Worm (Caenorhabditis elegans) whole organism, L4 larva: ENCODE data around the gene K09F5.4.
A peak's percentile ranks its signal among the peaks of the same experiment; 100 is the strongest.

Experiments
- D1046.2 ChIP-seq: fragments of 200-800 bp; sonication (Bioruptor generic); IDR thresholded peaks from 2 replicates; pipeline ENCODE4 v1.3.6; 2022; ENCODE audit warnings: missing genetic modification characterization, missing compliant biosample characterization
- F10B5.3 ChIP-seq: sonication (generic microtip); optimal IDR thresholded peaks from 2 replicates; lab custom pipeline; 2016; ENCODE audit warnings: mild to moderate bottlenecking, missing genetic modification characterization, missing compliant biosample characterization
- F26F4.8 ChIP-seq: fragments of 200-800 bp; sonication (Bioruptor generic); conservative IDR thresholded peaks from 2 replicates; pipeline ENCODE4 v1.3.6; 2022; ENCODE audit warnings: missing genetic modification characterization, missing compliant biosample characterization
- F37D6.2 ChIP-seq: sonication (generic microtip); optimal IDR thresholded peaks from 2 replicates; lab custom pipeline; 2016; ENCODE audit warnings: mild to moderate bottlenecking, missing genetic modification characterization, missing compliant biosample characterization
- F49E8.2 ChIP-seq: sonication (generic microtip); optimal IDR thresholded peaks from 2 replicates; lab custom pipeline; 2016; ENCODE audit warnings: missing compliant biosample characterization, mild to moderate bottlenecking, missing genetic modification characterization, borderline replicate concordance
- R02D3.7 ChIP-seq: fragments of 150-350 bp; sonication (generic microtip); optimal IDR thresholded peaks from 3 replicates; lab custom pipeline; 2014; ENCODE audit warnings: missing biosample characterization, missing genetic modification characterization
- T26A8.4 ChIP-seq: fragments of 200-800 bp; sonication (Bioruptor generic); IDR thresholded peaks from 2 replicates; pipeline ENCODE4 v1.3.6; 2022; ENCODE audit warnings: missing genetic modification characterization, missing compliant biosample characterization
- Y105C5A.15 ChIP-seq: fragments of 200-800 bp; sonication (Bioruptor generic); IDR thresholded peaks from 2 replicates; pipeline ENCODE4 v1.3.6; 2022; ENCODE audit warnings: missing genetic modification characterization, missing compliant biosample characterization
- Y5F2A.4 ChIP-seq: fragments of 200-800 bp; sonication (Bioruptor generic); optimal IDR thresholded peaks from 2 replicates; lab custom pipeline; 2018; ENCODE audit warnings: mild to moderate bottlenecking, missing genetic modification characterization, missing compliant biosample characterization
- ZK337.2 ChIP-seq: fragments of 200-800 bp; sonication (Bioruptor generic); IDR thresholded peaks from 2 replicates; pipeline ENCODE4 v1.3.6; 2022; ENCODE audit warnings: missing genetic modification reagents, missing genetic modification characterization, missing compliant biosample characterization
- ZK546.5 ChIP-seq, 2 experiments: sonication (generic microtip); optimal IDR thresholded peaks; 2 replicates each; lab custom pipeline; 2017; ENCODE audit warnings: missing biosample characterization in 2 of 2, missing genetic modification characterization in 2 of 2
- ama-1 ChIP-seq: fragments of 150-350 bp; optimal IDR thresholded peaks from 2 replicates; lab custom pipeline; 2014; ENCODE audit warnings: inconsistent platforms, mixed read lengths
- arid-1 ChIP-seq: fragments of 200-800 bp; sonication (Bioruptor generic); conservative IDR thresholded peaks from 2 replicates; pipeline ENCODE4 v1.3.6; 2022; ENCODE audit warnings: missing genetic modification reagents, missing genetic modification characterization, missing compliant biosample characterization
- ceh-44 ChIP-seq: fragments of 200-800 bp; sonication (Bioruptor generic); IDR thresholded peaks from 2 replicates; pipeline ENCODE4 v1.3.6; 2022; ENCODE audit warnings: missing genetic modification reagents, missing genetic modification characterization, missing compliant biosample characterization
- cey-2 ChIP-seq: sonication (generic microtip); optimal IDR thresholded peaks from 3 replicates; lab custom pipeline; 2017; ENCODE audit warnings: missing genetic modification characterization, mild to moderate bottlenecking, missing compliant biosample characterization, antibody characterized with exemption, borderline replicate concordance; ENCODE audit not compliant: insufficient read depth
- daf-12 ChIP-seq: fragments of 150-350 bp; optimal IDR thresholded peaks from 2 replicates; lab custom pipeline; 2014; ENCODE audit warnings: missing biosample characterization, missing genetic modification reagents, missing genetic modification characterization
- daf-8 ChIP-seq: fragments of 200-800 bp; sonication (Bioruptor generic); IDR thresholded peaks from 2 replicates; pipeline ENCODE4 v1.3.6; 2022; ENCODE audit warnings: missing genetic modification characterization, missing compliant biosample characterization
- dmd-6 ChIP-seq: fragments of 200-800 bp; sonication (Bioruptor generic); IDR thresholded peaks from 2 replicates; pipeline ENCODE4 v1.3.6; 2022; ENCODE audit warnings: missing genetic modification reagents, missing genetic modification characterization, missing compliant biosample characterization
- dmd-9 ChIP-seq: fragments of 200-800 bp; sonication (Bioruptor generic); IDR thresholded peaks from 2 replicates; pipeline ENCODE4 v1.3.6; 2022; ENCODE audit warnings: missing genetic modification reagents, missing genetic modification characterization, missing compliant biosample characterization
- duxl-1 ChIP-seq: sonication (generic microtip); optimal IDR thresholded peaks from 2 replicates; lab custom pipeline; 2016; ENCODE audit warnings: mild to moderate bottlenecking, missing genetic modification characterization, moderate library complexity, missing compliant biosample characterization; ENCODE audit not compliant: poor library complexity
- gei-8 ChIP-seq: fragments of 200-800 bp; sonication (Bioruptor generic); optimal IDR thresholded peaks from 2 replicates; lab custom pipeline; 2018; ENCODE audit warnings: mild to moderate bottlenecking, missing genetic modification characterization, missing compliant biosample characterization
- hif-1 ChIP-seq, 2 experiments: sonication (generic microtip); optimal IDR thresholded peaks; 2 replicates each; lab custom pipeline; 2016 to 2017; ENCODE audit warnings: missing compliant biosample characterization in 2 of 2, missing genetic modification characterization in 2 of 2, missing genetic modification reagents in 2 of 2, missing genotype in 2 of 2, mild to moderate bottlenecking in 1 of 2
- hmg-1.1 ChIP-seq: fragments of 200-800 bp; sonication (Bioruptor generic); IDR thresholded peaks from 2 replicates; pipeline ENCODE4 v1.3.6; 2022; ENCODE audit warnings: missing genetic modification reagents, missing genetic modification characterization, missing compliant biosample characterization
- jun-1 ChIP-seq: fragments of 150-350 bp; optimal IDR thresholded peaks from 2 replicates; lab custom pipeline; 2014; ENCODE audit warnings: missing biosample characterization, missing genetic modification reagents, missing genetic modification characterization
- lim-7 ChIP-seq: fragments of 200-800 bp; sonication (Bioruptor generic); IDR thresholded peaks from 2 replicates; pipeline ENCODE4 v1.3.6; 2022; ENCODE audit warnings: missing genetic modification characterization, missing compliant biosample characterization
- lin-1 ChIP-seq: fragments of 200-800 bp; sonication (Bioruptor generic); IDR thresholded peaks from 2 replicates; pipeline ENCODE4 v1.3.6; 2022; ENCODE audit warnings: missing genetic modification reagents, missing genetic modification characterization, missing compliant biosample characterization
- lin-15B ChIP-seq: fragments of 150-350 bp; sonication (generic microtip); optimal IDR thresholded peaks from 3 replicates; lab custom pipeline; 2014; ENCODE audit warnings: missing biosample characterization, missing genetic modification characterization
- lin-29 ChIP-seq: fragments of 200-800 bp; sonication (Bioruptor generic); IDR thresholded peaks from 2 replicates; pipeline ENCODE4 v1.3.6; 2022; ENCODE audit warnings: missing genetic modification reagents, missing genetic modification characterization, missing compliant biosample characterization
- lsy-2 ChIP-seq, 2 experiments: fragments of 150-350 bp in 1 of 2; sonication (generic microtip) in 1 of 2; optimal IDR thresholded peaks; 2 replicates each; lab custom pipeline; 2014 to 2017; ENCODE audit warnings: missing biosample characterization in 2 of 2, missing genetic modification characterization in 2 of 2
- madf-9 ChIP-seq: fragments of 200-800 bp; sonication (Bioruptor generic); conservative IDR thresholded peaks from 2 replicates; pipeline ENCODE4 v1.3.6; 2022; ENCODE audit warnings: missing genetic modification reagents, missing genetic modification characterization, missing compliant biosample characterization
- mep-1 ChIP-seq: fragments of 150-350 bp; sonication (generic microtip); optimal IDR thresholded peaks from 3 replicates; lab custom pipeline; 2014; ENCODE audit warnings: missing biosample characterization, missing genetic modification characterization
- nhr-41 ChIP-seq: fragments of 200-800 bp; sonication (Bioruptor generic); IDR thresholded peaks from 2 replicates; pipeline ENCODE4 v1.3.6; 2022; ENCODE audit warnings: missing genetic modification reagents, missing genetic modification characterization, missing compliant biosample characterization
- nhr-42 ChIP-seq: fragments of 200-800 bp; sonication (Bioruptor generic); IDR thresholded peaks from 2 replicates; pipeline ENCODE4 v1.3.6; 2022; ENCODE audit warnings: missing genetic modification characterization, missing compliant biosample characterization
- nhr-48 ChIP-seq: sonication (generic microtip); optimal IDR thresholded peaks from 2 replicates; lab custom pipeline; 2016; ENCODE audit warnings: mild to moderate bottlenecking, missing genetic modification characterization, missing compliant biosample characterization
- rbr-2 ChIP-seq: sonication (generic microtip); optimal IDR thresholded peaks from 2 replicates; lab custom pipeline; 2016; ENCODE audit warnings: missing genotype, missing genetic modification characterization, missing compliant biosample characterization
- sdz-12 ChIP-seq: fragments of 200-800 bp; sonication (Bioruptor generic); optimal IDR thresholded peaks from 2 replicates; lab custom pipeline; 2018; ENCODE audit warnings: mild to moderate bottlenecking, missing genetic modification characterization, missing compliant biosample characterization
- tag-97 ChIP-seq: fragments of 200-800 bp; sonication (Bioruptor generic); IDR thresholded peaks from 2 replicates; pipeline ENCODE4 v1.3.6; 2022; ENCODE audit warnings: missing genetic modification characterization, missing compliant biosample characterization
- tra-1 ChIP-seq: fragments of 200-800 bp; sonication (Bioruptor generic); IDR thresholded peaks from 2 replicates; pipeline ENCODE4 v1.3.6; 2022; ENCODE audit warnings: missing genetic modification reagents, missing genetic modification characterization, missing compliant biosample characterization
- unc-130 ChIP-seq: sonication (generic microtip); optimal IDR thresholded peaks from 2 replicates; lab custom pipeline; 2016; ENCODE audit warnings: missing genetic modification reagents, missing genetic modification characterization, missing compliant biosample characterization
- unc-62 ChIP-seq, 3 experiments: fragments of 150-350 bp in 1 of 3; sonication (generic microtip); optimal IDR thresholded peaks in 2 of 3; peaks in 1 of 3; 1 replicate in 1 of 3; 2 replicates in 2 of 3; lab custom pipeline; 2014 to 2017; ENCODE audit warnings: missing biosample characterization in 3 of 3, missing genetic modification characterization in 3 of 3, missing genetic modification reagents in 3 of 3, missing genotype in 1 of 3
- zfp-3 ChIP-seq: fragments of 200-800 bp; sonication (Bioruptor generic); conservative IDR thresholded peaks from 2 replicates; pipeline ENCODE4 v1.3.6; 2022; ENCODE audit warnings: missing genetic modification reagents, missing genetic modification characterization, missing compliant biosample characterization
- zip-2 ChIP-seq: fragments of 150-350 bp; optimal IDR thresholded peaks from 2 replicates; lab custom pipeline; 2014; ENCODE audit warnings: missing biosample characterization, missing genetic modification characterization
- ztf-7 ChIP-seq: fragments of 150-350 bp; optimal IDR thresholded peaks from 2 replicates; lab custom pipeline; 2014; ENCODE audit warnings: missing biosample characterization, missing genetic modification characterization

K09F5.4 gene

ce11 chrX:7739353-7739752, 28.8 kb upstream of the K09F5.4 start, which contains the start of gene K09F5.1:
K09F5.1 (plus strand) TSS chrX:7739653.
- no peak for TF ChIP-seq F49E8.2 (tag; lab: Kevin White, UChicago)
- no peak for TF ChIP-seq zip-2 (tag; lab: Kevin White, UChicago)
- no peak for TF ChIP-seq madf-9 (GFP tag; lab: Robert Waterston, UW)
- TF ChIP-seq Y105C5A.15 (GFP tag; lab: Robert Waterston, UW), result no peak
- no peak for TF ChIP-seq F10B5.3 (tag; lab: Kevin White, UChicago)
- TF ChIP-seq tag-97, result no peak

ce11 chrX:7736171-7736570, 25.6 kb upstream of the K09F5.4 start, which contains the start of gene set-12:
set-12 (minus strand) TSS chrX:7736271.
- no peak for TF ChIP-seq daf-12 (tag; lab: Kevin White, UChicago)
- TF ChIP-seq unc-62 (GFP tag; optimal IDR thresholded peaks at IDR 0.05 in 1 of 2; lab: Kevin White, UChicago), result peak in 1 of 2 experiments; percentile 17
- TF ChIP-seq unc-62 (tag; optimal IDR thresholded peaks at IDR 0.05; lab: Kevin White, UChicago), result no peak
- TF ChIP-seq dmd-6, result no peak

ce11 chrX:7733571-7733970, 23.0 kb upstream of the K09F5.4 start:
- TF ChIP-seq duxl-1 (tag; lab: Kevin White, UChicago) (no peak), zfp-3 (0 out of 2 replicates have a peak, but pooled peaks have one; percentile 51)

- TF ChIP-seq unc-130 (GFP tag; lab: Kevin White, UChicago) (no peak), ama-1 (lab: Kevin White, UChicago) (no peak), cey-2 (tag; lab: Kevin White, UChicago) (no peak), ZK337.2 (no peak), D1046.2 (GFP tag; lab: Robert Waterston, UW) (no peak), mep-1 (tag; lab: Kevin White, UChicago) (no peak), F37D6.2 (tag; lab: Kevin White, UChicago) (no peak), dmd-6 (peak; percentile 85), nhr-48 (tag; lab: Kevin White, UChicago) (peak; percentile 1), ztf-7 (no peak), F26F4.8 (no peak), tra-1 (peak; percentile 67; the same call in 1 of the 2 replicates), nhr-42 (GFP tag; lab: Robert Waterston, UW) (no peak)
- TF ChIP-seq, all 104 proteins: peak for 3
Observed at ce11 chrX:7727601-7728000, 17.1 kb upstream of the K09F5.4 start, which contains the start of gene vit-1. vit-1 (plus strand) TSS chrX:7727889.

- no peak for TF ChIP-seq sdz-12 (GFP tag; lab: Kevin White, UChicago)
- TF ChIP-seq T26A8.4 (GFP tag; lab: Robert Waterston, UW), result no peak
- TF ChIP-seq rbr-2 (tag; lab: Kevin White, UChicago), result no peak
- TF ChIP-seq R02D3.7, result no peak
- no peak for TF ChIP-seq nhr-41 (GFP tag; lab: Robert Waterston, UW)
- no peak for TF ChIP-seq Y5F2A.4 (GFP tag; lab: Kevin White, UChicago)
- no peak for TF ChIP-seq daf-8 (GFP tag; lab: Robert Waterston, UW)
- TF ChIP-seq lin-15B, result no peak
- TF ChIP-seq lin-1 (GFP tag; lab: Robert Waterston, UW), result no peak
Observed at ce11 chrX:7726351-7726750, 15.8 kb upstream of the K09F5.4 start.

ce11 chrX:7725615-7726014, 15.1 kb upstream of the K09F5.4 start, which contains the start of gene spp-14:
spp-14 (plus strand) TSS chrX:7725979.
- TF ChIP-seq hmg-1.1 (GFP tag; lab: Robert Waterston, UW), result no peak
- TF ChIP-seq gei-8 (GFP tag; lab: Kevin White, UChicago), result no peak
- no peak for TF ChIP-seq lsy-2 (tag; optimal IDR thresholded peaks at IDR 0.05; lab: Kevin White, UChicago)
- no peak for TF ChIP-seq jun-1
- no peak for TF ChIP-seq lim-7 (GFP tag; lab: Robert Waterston, UW)
- TF ChIP-seq dmd-6, result peak; percentile 79
- no peak for TF ChIP-seq ceh-44 (GFP tag; lab: Robert Waterston, UW)
- no peak for TF ChIP-seq unc-130 (GFP tag; lab: Kevin White, UChicago)
- TF ChIP-seq rbr-2 (tag; lab: Kevin White, UChicago), result no peak
- TF ChIP-seq ZK546.5 (tag; optimal IDR thresholded peaks at IDR 0.05; lab: Kevin White, UChicago), result no peak
- no peak for TF ChIP-seq hif-1 (tag; optimal IDR thresholded peaks at IDR 0.05; lab: Kevin White, UChicago)
- no peak for TF ChIP-seq lin-29 (GFP tag; lab: Robert Waterston, UW)
- TF ChIP-seq arid-1 (GFP tag; lab: Robert Waterston, UW), result no peak
- no peak for TF ChIP-seq dmd-9 (GFP tag; lab: Robert Waterston, UW)
